Worm (Caenorhabditis elegans): Measurements from ENCODE around the gene rabr-4.

DNA sequence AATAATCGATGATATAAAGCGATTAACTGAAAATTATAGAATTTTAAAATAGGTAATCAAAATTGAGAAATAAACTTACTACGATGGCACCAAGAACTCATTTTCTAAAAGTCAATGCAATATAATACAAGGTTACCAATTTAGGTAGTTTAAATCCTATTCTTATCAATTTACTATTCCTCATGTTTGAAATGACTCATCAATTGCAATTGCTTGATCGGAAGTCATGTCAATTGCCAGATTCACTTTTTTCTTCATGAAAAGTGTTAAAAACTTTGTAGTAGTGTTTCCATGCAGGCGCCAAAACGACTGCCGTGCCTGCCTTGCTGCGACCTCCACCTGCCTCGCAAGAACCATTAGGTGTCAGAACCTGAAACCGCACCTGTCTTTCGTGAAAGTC is 31.8 kb downstream of the rabr-4 start, which contains the start of gene F11A5.13:
- TF ChIP-seq mls-2 (tag; optimal IDR thresholded peaks at IDR 0.05): no peak
- no peak for TF ChIP-seq elt-1 (tag; optimal IDR thresholded peaks at IDR 0.05; ENCODE audit: borderline replicate concordance, insufficient read depth)
- TF ChIP-seq nhr-76 (tag; optimal IDR thresholded peaks at IDR 0.05): no peak
- no peak for TF ChIP-seq snpc-4 (tag; optimal IDR thresholded peaks at IDR 0.05)

All from whole organism, mixed stage, embryonic.